Worm (Caenorhabditis elegans) whole organism, L4/young adult: ENCODE data around the gene C25H3.7.
"Not testable (repeated sequence)": the region's sequence is repeated elsewhere in the genome, so short reads cannot be mapped to it uniquely, and the experiment has no call there.

Source experiments
- W03F9.2 ChIP-seq: fragments of 150-350 bp; optimal IDR thresholded peaks from 2 replicates; lab custom pipeline; 2014; ENCODE audit warnings: missing biosample characterization, missing genetic modification characterization
- dao-5 ChIP-seq: sonication (generic microtip); optimal IDR thresholded peaks from 2 replicates; lab custom pipeline; 2016; ENCODE audit warnings: missing genotype, missing genetic modification characterization, moderate library complexity, missing compliant biosample characterization
- him-1 ChIP-seq: sonication (generic microtip); optimal IDR thresholded peaks from 2 replicates; lab custom pipeline; 2016; ENCODE audit warnings: missing genotype, missing genetic modification reagents, missing genetic modification characterization, missing compliant biosample characterization

C25H3.7 gene

ce11 chrII:5654215-5654614, 14.5 kb downstream of the C25H3.7 start, which contains the start of gene F59E12.1:
Gene F59E12.1 (plus strand): TSS chrII:5654515.
- TF ChIP-seq him-1 (tag; lab: Kevin White, UChicago) (no peak), W03F9.2 (tag; lab: Kevin White, UChicago) (no peak), dao-5 (tag; lab: Kevin White, UChicago) (no peak)

ce11 chrII:5652334-5652733, 16.4 kb downstream of the C25H3.7 start, which contains the start of gene bli-2:
Gene bli-2 (minus strand): TSS chrII:5652434.
- TF ChIP-seq him-1 (tag; lab: Kevin White, UChicago) (no peak), dao-5 (tag; lab: Kevin White, UChicago) (no peak), W03F9.2 (tag; lab: Kevin White, UChicago) (no peak)

- TF ChIP-seq W03F9.2 (tag; lab: Kevin White, UChicago) = no peak
- TF ChIP-seq him-1 (tag; lab: Kevin White, UChicago) = no peak
- no peak for TF ChIP-seq dao-5 (tag; lab: Kevin White, UChicago)
Measured at ce11 chrII:5651426-5651825, 17.3 kb downstream of the C25H3.7 start.

ce11 chrII:5649236-5650004, 19.3 kb downstream of the C25H3.7 start, which contains the start of the genes sam-4, F59E12.17 and zyg-1:
Gene sam-4 (minus strand): TSS chrII:5649286.
Gene F59E12.17 (minus strand): TSS chrII:5649470.
Gene zyg-1 (plus strand): TSS chrII:5649748.
- no peak for TF ChIP-seq dao-5 (tag; lab: Kevin White, UChicago)
- peak; percentile 74 for TF ChIP-seq W03F9.2 (tag; lab: Kevin White, UChicago)

ce11 chrII:5648272-5648671, 20.5 kb downstream of the C25H3.7 start, which contains the start of gene ddl-1:
Gene ddl-1 (minus strand): TSS chrII:5648372.
- TF ChIP-seq him-1 (tag; lab: Kevin White, UChicago) (no peak), dao-5 (tag; lab: Kevin White, UChicago) (no peak), W03F9.2 (tag; lab: Kevin White, UChicago) (no peak)

ce11 chrII:5646942-5647341, 21.8 kb downstream of the C25H3.7 start, which contains the start of gene F59E12.9:
Gene F59E12.9 (minus strand): TSS chrII:5647042.
- TF ChIP-seq W03F9.2 (tag; lab: Kevin White, UChicago) = no peak
- TF ChIP-seq him-1 (tag; lab: Kevin White, UChicago) = no peak
- no peak for TF ChIP-seq dao-5 (tag; lab: Kevin White, UChicago)

- TF ChIP-seq dao-5 (tag; lab: Kevin White, UChicago) = no peak
Measured at ce11 chrII:5642110-5642509, 26.6 kb downstream of the C25H3.7 start.

- TF ChIP-seq W03F9.2 (tag; lab: Kevin White, UChicago) (no peak), dao-5 (tag; lab: Kevin White, UChicago) (no peak), him-1 (tag; lab: Kevin White, UChicago) (no peak)
Measured at ce11 chrII:5640362-5641079, 28.2 kb downstream of the C25H3.7 start.

ce11 chrII:5638059-5638458, 30.7 kb downstream of the C25H3.7 start, which contains the start of gene F59E12.3:
Gene F59E12.3 (plus strand): TSS chrII:5638359.
- TF ChIP-seq W03F9.2 (tag; lab: Kevin White, UChicago) (no peak), dao-5 (tag; lab: Kevin White, UChicago) (no peak), him-1 (tag; lab: Kevin White, UChicago) (no peak)

ce11 chrII:5636826-5637225, 31.9 kb downstream of the C25H3.7 start, which contains the start of gene F59E12.8:
Gene F59E12.8 (minus strand): TSS chrII:5636926.
- no peak for TF ChIP-seq dao-5 (tag; lab: Kevin White, UChicago)
- TF ChIP-seq W03F9.2 (tag; lab: Kevin White, UChicago) = no peak

ce11 chrII:5633453-5633852, 35.3 kb downstream of the C25H3.7 start:
- TF ChIP-seq him-1 (tag; lab: Kevin White, UChicago) (no peak), W03F9.2 (tag; lab: Kevin White, UChicago) (no peak), dao-5 (tag; lab: Kevin White, UChicago) (no peak)

ce11 chrII:5630851-5631401, 37.8 kb downstream of the C25H3.7 start, which contains the start of the genes F59E12.6 and npl-4.1:
Gene F59E12.6 (minus strand): TSS chrII:5630951.
Gene npl-4.1 (plus strand): TSS chrII:5631351.
- TF ChIP-seq him-1, dao-5, W03F9.2 (tag; lab: Kevin White, UChicago): not testable (repeated sequence)
